Worm (Caenorhabditis elegans): ENCODE data around the gene K02F6.3.

DNA sequence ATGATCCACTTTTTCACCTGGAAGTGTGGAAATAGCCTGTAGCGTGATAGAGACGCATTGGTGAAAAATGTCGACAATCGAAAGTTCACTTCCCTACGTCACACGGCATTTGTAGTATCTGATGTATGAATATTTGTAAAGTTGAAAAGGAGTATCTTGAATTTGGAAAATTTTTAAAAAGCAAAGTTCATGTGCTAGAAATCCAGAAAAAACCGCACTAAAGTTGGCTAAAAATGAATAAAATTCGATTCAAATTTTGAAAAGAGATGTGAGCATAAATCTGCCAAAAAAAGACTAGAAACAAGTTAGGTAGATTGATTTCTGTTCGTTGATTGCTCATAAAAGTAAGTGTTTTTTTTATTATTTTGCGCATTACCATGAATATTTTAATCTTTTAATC lies 37.0 kb downstream of the K02F6.3 start, which contains the start of gene sri-74:
- TF ChIP-seq pha-4 (tag; optimal IDR thresholded peaks at IDR 0.05) (no peak), ceh-48 (tag; optimal IDR thresholded peaks at IDR 0.05) (no peak), tbx-7 (tag; optimal IDR thresholded peaks at IDR 0.05) (no peak), fkh-6 (tag; optimal IDR thresholded peaks at IDR 0.05) (no peak), dmd-4 (tag; optimal IDR thresholded peaks at IDR 0.05; ENCODE audit: borderline replicate concordance) (no peak), Y22D7AL.16 (tag; optimal IDR thresholded peaks at IDR 0.05) (no peak), ceh-30 (tag; optimal IDR thresholded peaks at IDR 0.05) (no peak), ceh-18 (tag; optimal IDR thresholded peaks at IDR 0.05) (no peak), dve-1 (tag; optimal IDR thresholded peaks at IDR 0.05) (no peak), mec-3 (tag; optimal IDR thresholded peaks at IDR 0.05; ENCODE audit: borderline replicate concordance) (no peak), odd-2 (tag; optimal IDR thresholded peaks at IDR 0.05) (no peak), nhr-11 (tag; optimal IDR thresholded peaks at IDR 0.05) (no peak), madf-2 (tag; optimal IDR thresholded peaks at IDR 0.05) (no peak)
